Worm (Caenorhabditis elegans): ENCODE measurements around the gene arrd-24.

DNA sequence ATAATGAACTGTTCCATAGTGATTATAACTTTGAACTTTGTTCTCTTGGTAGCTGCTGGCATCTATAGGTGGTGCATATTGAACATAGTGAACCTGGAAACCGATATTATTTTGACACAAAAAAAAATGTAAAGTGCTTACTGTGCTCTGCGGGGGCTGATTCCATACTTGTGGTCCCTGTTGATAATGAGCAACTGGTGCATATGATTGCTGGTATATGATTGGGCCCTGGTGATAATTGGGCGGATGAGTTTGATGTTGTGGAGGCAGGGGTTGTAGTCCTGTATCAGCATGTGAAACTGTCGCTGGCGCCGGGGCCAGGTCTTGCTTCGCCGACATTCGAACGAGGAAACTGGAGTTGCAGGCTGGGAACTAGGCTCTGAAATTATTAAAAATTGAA lies 12.0 kb downstream of the arrd-24 start, which contains the start of gene pqn-39:
- TF ChIP-seq R02D3.7 (tag; optimal IDR thresholded peaks at IDR 0.05): no peak
- TF ChIP-seq aly-2 (tag; optimal IDR thresholded peaks at IDR 0.05): no peak
- TF ChIP-seq lin-13 (GFP tag; optimal IDR thresholded peaks at IDR 0.05): no peak
- TF ChIP-seq nhr-237 (tag; optimal IDR thresholded peaks at IDR 0.05): no peak
- TF ChIP-seq snpc-4 (tag; optimal IDR thresholded peaks at IDR 0.05): no peak
- TF ChIP-seq egl-27 (tag; optimal IDR thresholded peaks at IDR 0.05): no peak
- TF ChIP-seq nhr-11 (tag; optimal IDR thresholded peaks at IDR 0.05): no peak
- TF ChIP-seq elt-1 (tag; optimal IDR thresholded peaks at IDR 0.05): no peak
- TF ChIP-seq dmd-4 (tag; optimal IDR thresholded peaks at IDR 0.05): no peak

Data from whole organism, L2 larva.